Fruit fly (Drosophila melanogaster): ENCODE measurements around the gene mRpL1.

mRpL1 gene

dm6 chr3R:8264302-8265080 is 36.7 kb upstream of the mRpL1 start, which contains the start of the genes RPA1 and Mcm2 (continued):
- TF ChIP-seq ato (GFP tag; IDR thresholded peaks at IDR 0.05; ENCODE audit: partially characterized antibody) (peak; percentile 57), wdn (GFP tag; IDR thresholded peaks at IDR 0.05) (peak; percentile 63; the same call in 1 of the 2 replicates), ro (GFP tag; IDR thresholded peaks at IDR 0.05) (peak; percentile 32; the same call in 1 of the 2 replicates), usp (GFP tag; optimal IDR thresholded peaks at IDR 0.05) (no peak), peb (GFP tag; IDR thresholded peaks at IDR 0.05) (peak; percentile 32; the same call in 1 of the 2 replicates), trem (tag; optimal IDR thresholded peaks at IDR 0.05) (peak; percentile 49), CG6175 (GFP tag; IDR thresholded peaks at IDR 0.05) (peak; percentile 67; the same call in 2 of the 3 replicates), Asciz (GFP tag; optimal IDR thresholded peaks at IDR 0.05) (no peak), ap (GFP tag; IDR thresholded peaks at IDR 0.05) (peak; percentile 60), sd (tag; optimal IDR thresholded peaks at IDR 0.05) (no peak), NC2α (GFP tag; optimal IDR thresholded peaks at IDR 0.05) (no peak), pzg (GFP tag; optimal IDR thresholded peaks at IDR 0.05) (peak; percentile 49), dati (GFP tag; IDR thresholded peaks at IDR 0.05) (0 out of 2 replicates have a peak, but pooled peaks have one; percentile 23), lab (GFP tag; optimal IDR thresholded peaks at IDR 0.05) (no peak), run (tag; optimal IDR thresholded peaks at IDR 0.05) (no peak), vfl (GFP tag; optimal IDR thresholded peaks at IDR 0.05) (no peak), psq (GFP tag; optimal IDR thresholded peaks at IDR 0.05) (peak; percentile 38), her (GFP tag; optimal IDR thresholded peaks at IDR 0.05) (no peak), CG18262 (tag; optimal IDR thresholded peaks at IDR 0.05) (peak; percentile 84), CG17328 (GFP tag; IDR thresholded peaks at IDR 0.05) (peak; percentile 41), CG34224 (GFP tag; IDR thresholded peaks at IDR 0.05; ENCODE audit: partially characterized antibody) (no peak), CG3281 (GFP tag; optimal IDR thresholded peaks at IDR 0.05) (peak; percentile 76), Sry-δ (GFP tag; optimal IDR thresholded peaks at IDR 0.05) (no peak), Dbx (GFP tag; IDR thresholded peaks at IDR 0.05) (peak; percentile 79), CG11696 (GFP tag; IDR thresholded peaks at IDR 0.05) (0 out of 2 replicates have a peak, but pooled peaks have one; percentile 8), CG9932 (GFP tag; IDR thresholded peaks at IDR 0.05) (peak; percentile 93), h (optimal IDR thresholded peaks at IDR 0.05) (no peak), wor (GFP tag; IDR thresholded peaks at IDR 0.05) (peak; percentile 47; the same call in 1 of the 2 replicates), lov (optimal IDR thresholded peaks at IDR 0.05) (no peak), lov (GFP tag; IDR thresholded peaks at IDR 0.05) (no peak), Xrp1 (GFP tag; IDR thresholded peaks at IDR 0.05) (peak; percentile 71), gsb (GFP tag; IDR thresholded peaks at IDR 0.05) (0 out of 2 replicates have a peak, but pooled peaks have one; percentile 19), org-1 (GFP tag; optimal IDR thresholded peaks at IDR 0.05) (peak; percentile 16), HLH54F (GFP tag; optimal IDR thresholded peaks at IDR 0.05) (peak; percentile 71), lola (GFP tag; optimal IDR thresholded peaks at IDR 0.05) (peak in 1 of 3 experiments; percentile 79), Taf1 (GFP tag; IDR thresholded peaks at IDR 0.05) (peak; percentile 58; the same call in 1 of the 2 replicates), fd102C (GFP tag; optimal IDR thresholded peaks at IDR 0.05) (no peak), esg (GFP tag; conservative IDR thresholded peaks at IDR 0.05) (peak; percentile 82), maf-S (GFP tag; optimal IDR thresholded peaks at IDR 0.05) (peak; percentile 23), D19A (tag; optimal IDR thresholded peaks at IDR 0.05) (peak; percentile 61), jing (GFP tag; optimal IDR thresholded peaks at IDR 0.05) (no peak), slp2 (GFP tag; optimal IDR thresholded peaks at IDR 0.05) (no peak), CG32767 (GFP tag; IDR thresholded peaks at IDR 0.05) (no peak), abd-A (tag; optimal IDR thresholded peaks at IDR 0.05) (no peak), CG2889 (GFP tag; IDR thresholded peaks at IDR 0.05) (peak; percentile 73; the same call in 2 of the 3 replicates), yki (optimal IDR thresholded peaks at IDR 0.05) (no peak), CG4854 (GFP tag; optimal IDR thresholded peaks at IDR 0.05) (no peak), Ssrp (tag; optimal IDR thresholded peaks at IDR 0.05) (peak; percentile 82), CG31388 (GFP tag; optimal IDR thresholded peaks at IDR 0.05) (peak; percentile 29), Ravus (GFP tag; IDR thresholded peaks at IDR 0.05) (no peak), Dfd (GFP tag; optimal IDR thresholded peaks at IDR 0.05) (no peak)
